Fruit fly (Drosophila melanogaster) whole organism, adult: ENCODE measurements around the gene CG32073.

ENCODE experiments used
- Hr96 ChIP-seq: fragments of 200-800 bp; sonication (Bioruptor generic); optimal IDR thresholded peaks from 2 replicates; lab custom pipeline; 2016; ENCODE audit warnings: missing biosample characterization, missing genetic modification characterization
- pad ChIP-seq: fragments of 200-800 bp; sonication (Bioruptor generic); optimal IDR thresholded peaks from 3 replicates; lab custom pipeline; 2017; ENCODE audit warnings: missing biosample characterization, missing genetic modification characterization, mild to moderate bottlenecking, moderate library complexity, missing genetic modification reagents

DNA sequence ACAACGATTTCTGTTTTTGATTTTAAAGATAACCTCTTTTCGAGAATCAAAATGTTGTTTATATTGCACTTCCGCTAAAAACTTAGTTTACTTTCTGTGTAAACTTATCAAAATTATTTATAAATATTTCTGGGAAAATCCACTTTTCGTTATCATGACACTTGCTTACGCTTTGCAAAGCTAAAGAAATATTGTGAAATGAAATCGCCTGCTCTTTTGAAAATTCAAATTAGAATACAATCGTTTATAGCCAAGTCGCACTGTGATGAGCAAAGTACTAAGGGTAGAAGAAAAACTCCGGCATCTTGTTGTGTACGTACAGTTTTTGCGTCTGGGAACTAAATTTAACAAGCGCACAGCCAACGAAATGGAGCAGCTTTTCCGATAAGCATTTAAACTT is 17.1 kb upstream of the CG32073 start:
- TF ChIP-seq Hr96 (GFP tag; lab: Kevin White, UChicago) (no peak), pad (GFP tag; lab: Kevin White, UChicago) (no peak)
